Worm (Caenorhabditis elegans) whole organism, L1 larva: ENCODE measurements around the gene T14B4.19.

Source experiments
- C16A3.4 ChIP-seq: fragments of 150-350 bp; optimal IDR thresholded peaks from 2 replicates; lab custom pipeline; 2014; ENCODE audit warnings: missing biosample characterization, missing genetic modification characterization
- C34B4.2 ChIP-seq: sonication (generic microtip); optimal IDR thresholded peaks from 2 replicates; lab custom pipeline; 2017; ENCODE audit warnings: mild to moderate bottlenecking, missing genetic modification characterization, missing compliant biosample characterization
- ceh-63 ChIP-seq: fragments of 200-800 bp; sonication (Bioruptor generic); optimal IDR thresholded peaks from 2 replicates; lab custom pipeline; 2018; ENCODE audit warnings: mild to moderate bottlenecking, missing genetic modification characterization, missing compliant biosample characterization
- ceh-82 ChIP-seq, 3 experiments: fragments of 150-350 bp in 1 of 3; sonication (generic microtip) in 2 of 3; optimal IDR thresholded peaks; 2 replicates each; lab custom pipeline; 2014 to 2017; ENCODE audit warnings: missing biosample characterization in 3 of 3, missing genetic modification characterization in 3 of 3
- ceh-88 ChIP-seq: fragments of 200-800 bp; sonication (Bioruptor generic); IDR thresholded peaks from 2 replicates; pipeline ENCODE4 v1.3.6; 2022; ENCODE audit warnings: missing genetic modification characterization, missing compliant biosample characterization
- ceh-90 ChIP-seq: sonication (generic microtip); optimal IDR thresholded peaks from 2 replicates; lab custom pipeline; 2016; ENCODE audit warnings: missing genetic modification characterization, missing compliant biosample characterization
- dpl-1 ChIP-seq, 3 experiments: fragments of 150-350 bp in 2 of 3; sonication (generic microtip) in 1 of 3; optimal IDR thresholded peaks; 2 replicates each; lab custom pipeline; 2014 to 2017; ENCODE audit warnings: missing biosample characterization in 3 of 3, missing genetic modification characterization in 3 of 3, missing genetic modification reagents in 3 of 3
- dsc-1 ChIP-seq: sonication (generic microtip); optimal IDR thresholded peaks from 2 replicates; lab custom pipeline; 2016; ENCODE audit warnings: mild to moderate bottlenecking, missing genetic modification characterization, missing compliant biosample characterization
- elt-2 ChIP-seq: sonication (generic microtip); optimal IDR thresholded peaks from 2 replicates; lab custom pipeline; 2016; ENCODE audit warnings: missing genetic modification characterization, mild to moderate bottlenecking, inconsistent platforms, missing compliant biosample characterization, missing genetic modification reagents
- elt-3 ChIP-seq, 6 experiments: fragments of 150-350 bp in 1 of 6; sonication (generic microtip); optimal IDR thresholded peaks; 2 replicates each; lab custom pipeline; 2017 to 2018; ENCODE audit warnings: missing biosample characterization in 6 of 6, missing genetic modification characterization in 6 of 6, inconsistent platforms in 1 of 6
- fkh-4 ChIP-seq: sonication (generic microtip); optimal IDR thresholded peaks from 2 replicates; lab custom pipeline; 2016; ENCODE audit warnings: missing compliant biosample characterization, missing genetic modification characterization, borderline replicate concordance
- fkh-8 ChIP-seq: sonication (generic microtip); optimal IDR thresholded peaks from 2 replicates; lab custom pipeline; 2016; ENCODE audit warnings: mild to moderate bottlenecking, missing genetic modification characterization, missing compliant biosample characterization
- grh-1 ChIP-seq: fragments of 200-800 bp; sonication (Bioruptor generic); IDR thresholded peaks from 2 replicates; pipeline ENCODE4 v1.3.6; 2022; ENCODE audit warnings: missing genetic modification reagents, missing genetic modification characterization, missing compliant biosample characterization
- hlh-17 ChIP-seq: fragments of 200-800 bp; sonication (Bioruptor generic); optimal IDR thresholded peaks from 2 replicates; lab custom pipeline; 2018; ENCODE audit warnings: missing genetic modification characterization, mild to moderate bottlenecking, missing compliant biosample characterization, moderate library complexity, borderline replicate concordance
- hlh-4 ChIP-seq: sonication (generic microtip); optimal IDR thresholded peaks from 2 replicates; lab custom pipeline; 2016; ENCODE audit warnings: mild to moderate bottlenecking, missing genetic modification characterization, missing compliant biosample characterization
- hpl-2 ChIP-seq: fragments of 150-350 bp; optimal IDR thresholded peaks from 2 replicates; lab custom pipeline; 2014; ENCODE audit warnings: missing biosample characterization, missing genetic modification reagents, missing genetic modification characterization
- irx-1 ChIP-seq: sonication (generic microtip); optimal IDR thresholded peaks from 2 replicates; lab custom pipeline; 2016; ENCODE audit warnings: missing genetic modification characterization, missing compliant biosample characterization
- isw-1 ChIP-seq: fragments of 200-800 bp; sonication (Bioruptor generic); IDR thresholded peaks from 2 replicates; pipeline ENCODE4 v1.3.6; 2022; ENCODE audit warnings: missing genetic modification characterization, missing compliant biosample characterization
- jun-1 ChIP-seq: fragments of 150-350 bp; optimal IDR thresholded peaks from 2 replicates; lab custom pipeline; 2014; ENCODE audit warnings: missing biosample characterization, missing genetic modification reagents, missing genetic modification characterization
- lin-14 ChIP-seq: fragments of 200-800 bp; sonication (Bioruptor generic); optimal IDR thresholded peaks from 2 replicates; lab custom pipeline; 2018; ENCODE audit warnings: mild to moderate bottlenecking, missing genetic modification characterization, moderate library complexity, missing compliant biosample characterization
- lin-39 ChIP-seq: fragments of 150-350 bp; optimal IDR thresholded peaks from 2 replicates; lab custom pipeline; 2014; ENCODE audit warnings: missing biosample characterization, missing genetic modification reagents, missing genetic modification characterization
- lir-3 ChIP-seq: sonication (generic microtip); optimal IDR thresholded peaks from 2 replicates; lab custom pipeline; 2016; ENCODE audit warnings: mild to moderate bottlenecking, missing genetic modification characterization, moderate library complexity, missing compliant biosample characterization; ENCODE audit not compliant: poor library complexity
- lsy-2 ChIP-seq, 2 experiments: fragments of 150-350 bp; optimal IDR thresholded peaks; 2 replicates each; lab custom pipeline; 2014; ENCODE audit warnings: missing biosample characterization in 2 of 2, missing genetic modification characterization in 2 of 2
- mab-9 ChIP-seq: fragments of 200-800 bp; sonication (Bioruptor generic); IDR thresholded peaks from 2 replicates; pipeline ENCODE4 v1.3.6; 2022; ENCODE audit warnings: missing genetic modification reagents, missing genetic modification characterization, missing compliant biosample characterization
- mep-1 ChIP-seq: fragments of 150-350 bp; optimal IDR thresholded peaks from 2 replicates; lab custom pipeline; 2014; ENCODE audit warnings: missing biosample characterization, missing genetic modification characterization
- nhr-19 ChIP-seq: fragments of 200-800 bp; sonication (Bioruptor generic); conservative IDR thresholded peaks from 2 replicates; pipeline ENCODE4 v1.3.6; 2022; ENCODE audit warnings: missing genetic modification characterization, missing compliant biosample characterization
- nhr-20 ChIP-seq: sonication (generic microtip); optimal IDR thresholded peaks from 2 replicates; lab custom pipeline; 2016; ENCODE audit warnings: mild to moderate bottlenecking, missing genetic modification characterization, missing compliant biosample characterization
- nhr-71 ChIP-seq: sonication (generic microtip); optimal IDR thresholded peaks from 2 replicates; lab custom pipeline; 2016; ENCODE audit warnings: mild to moderate bottlenecking, missing genetic modification characterization, moderate library complexity, missing compliant biosample characterization
- nhr-76 ChIP-seq: sonication (generic microtip); optimal IDR thresholded peaks from 2 replicates; lab custom pipeline; 2017; ENCODE audit warnings: missing biosample characterization, missing genetic modification characterization
- nhr-84 ChIP-seq: sonication (generic microtip); optimal IDR thresholded peaks from 2 replicates; lab custom pipeline; 2017; ENCODE audit warnings: missing biosample characterization, missing genetic modification characterization
- nhr-85 ChIP-seq: sonication (generic microtip); peaks from one replicate; lab custom pipeline; 2016; ENCODE audit warnings: missing genetic modification characterization, inconsistent platforms, missing compliant biosample characterization
- pax-3 ChIP-seq: fragments of 200-800 bp; sonication (Bioruptor generic); optimal IDR thresholded peaks from 2 replicates; lab custom pipeline; 2018; ENCODE audit warnings: mild to moderate bottlenecking, missing genetic modification characterization, moderate library complexity, missing compliant biosample characterization
- pqm-1 ChIP-seq: sonication (generic microtip); optimal IDR thresholded peaks from 3 replicates; lab custom pipeline; 2017; ENCODE audit warnings: missing biosample characterization, missing genetic modification characterization
- rnt-1 ChIP-seq: sonication (generic microtip); optimal IDR thresholded peaks from 2 replicates; lab custom pipeline; 2016; ENCODE audit warnings: mild to moderate bottlenecking, missing genetic modification characterization, moderate library complexity, missing compliant biosample characterization
- skn-1 ChIP-seq: fragments of 150-350 bp; optimal IDR thresholded peaks from 2 replicates; lab custom pipeline; 2014; ENCODE audit warnings: missing biosample characterization, missing genetic modification characterization
- snpc-4 ChIP-seq: fragments of 150-350 bp; optimal IDR thresholded peaks from 2 replicates; lab custom pipeline; 2014; ENCODE audit warnings: missing biosample characterization, missing genetic modification characterization
- snu-23 ChIP-seq: sonication (generic microtip); optimal IDR thresholded peaks from 2 replicates; lab custom pipeline; 2016; ENCODE audit warnings: missing genetic modification characterization, missing compliant biosample characterization
- sox-4 ChIP-seq: sonication (generic microtip); optimal IDR thresholded peaks from 2 replicates; lab custom pipeline; 2016; ENCODE audit warnings: missing genetic modification characterization, missing compliant biosample characterization
- sup-37 ChIP-seq: fragments of 200-800 bp; sonication (Bioruptor generic); optimal IDR thresholded peaks from 2 replicates; lab custom pipeline; 2018; ENCODE audit warnings: mild to moderate bottlenecking, missing genetic modification characterization, missing compliant biosample characterization
- swsn-7 ChIP-seq: sonication (generic microtip); optimal IDR thresholded peaks from 2 replicates; lab custom pipeline; 2016; ENCODE audit warnings: missing genetic modification characterization, missing compliant biosample characterization
- tbx-2 ChIP-seq: sonication (generic microtip); optimal IDR thresholded peaks from 2 replicates; lab custom pipeline; 2016; ENCODE audit warnings: missing genetic modification characterization, missing compliant biosample characterization
- tlp-1 ChIP-seq: fragments of 150-350 bp; optimal IDR thresholded peaks from 2 replicates; lab custom pipeline; 2014; ENCODE audit warnings: missing biosample characterization, missing genetic modification characterization
- unc-30 ChIP-seq: sonication (generic microtip); optimal IDR thresholded peaks from 2 replicates; lab custom pipeline; 2017; ENCODE audit warnings: missing biosample characterization, missing genetic modification characterization
- unc-62 ChIP-seq: fragments of 150-350 bp; optimal IDR thresholded peaks from 2 replicates; lab custom pipeline; 2014; ENCODE audit warnings: missing biosample characterization, missing genetic modification reagents, missing genetic modification characterization
- vab-15 ChIP-seq: sonication (generic microtip); optimal IDR thresholded peaks from 2 replicates; lab custom pipeline; 2017; ENCODE audit warnings: missing genotype, mild to moderate bottlenecking, missing genetic modification characterization, missing compliant biosample characterization
- zag-1 ChIP-seq: fragments of 150-350 bp; optimal IDR thresholded peaks from 2 replicates; lab custom pipeline; 2014; ENCODE audit warnings: missing biosample characterization, missing genetic modification characterization
- ztf-11 ChIP-seq, 2 experiments: sonication (generic microtip); optimal IDR thresholded peaks; 2 replicates each; lab custom pipeline; 2016 to 2017; ENCODE audit warnings: missing genetic modification characterization in 2 of 2, missing biosample characterization in 1 of 2, missing compliant biosample characterization in 1 of 2

T14B4.19 gene

DNA sequence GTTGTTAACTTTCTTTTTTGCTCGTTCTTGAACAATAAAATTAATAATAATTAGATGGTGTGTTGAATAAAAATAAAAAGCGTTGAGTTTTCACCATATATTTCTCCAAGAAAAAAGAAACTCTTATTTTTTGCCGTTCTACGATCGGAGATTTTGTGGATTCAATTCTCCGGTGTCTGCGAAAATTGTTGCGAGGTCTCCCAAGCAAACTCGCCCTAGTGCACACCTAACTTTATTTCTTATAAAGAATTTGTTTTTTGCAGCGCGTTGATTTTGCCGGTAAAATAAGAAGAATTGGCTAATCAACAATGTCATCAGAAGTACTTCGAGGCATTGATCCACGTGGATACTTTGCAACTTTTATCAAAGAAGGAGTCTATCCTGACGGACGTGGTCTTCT lies 28.7 kb upstream of the T14B4.19 start, which contains the start of gene exos-8 (continued):
- TF ChIP-seq grh-1 (GFP tag; lab: Robert Waterston, UW) (no peak), swsn-7 (tag; lab: Kevin White, UChicago) (peak; percentile 37), ztf-11 (tag; optimal IDR thresholded peaks at IDR 0.05; lab: Kevin White, UChicago) (peak in 1 of 2 experiments; percentile 17), nhr-71 (tag; lab: Kevin White, UChicago) (peak; percentile 69), lin-14 (GFP tag; lab: Kevin White, UChicago) (peak; percentile 55), C16A3.4 (tag; lab: Kevin White, UChicago) (peak; percentile 65), ceh-82 (tag; optimal IDR thresholded peaks at IDR 0.05; lab: Kevin White, UChicago) (peak in 2 of 3 experiments; percentile 33 to 71), tlp-1 (tag; lab: Kevin White, UChicago) (no peak), hlh-4 (no peak), dpl-1 (GFP tag; optimal IDR thresholded peaks at IDR 0.05; lab: Kevin White, UChicago) (peak; percentile 46 to 71 (median 56)), zag-1 (tag; lab: Kevin White, UChicago) (no peak), snu-23 (GFP tag; lab: Kevin White, UChicago) (peak; percentile 66)

ce11 chrII:6736604-6737003 lies 23.9 kb upstream of the T14B4.19 start, which contains the start of gene T14B4.1:
T14B4.1 (plus strand) TSS chrII:6736904.
- no peak for TF ChIP-seq rnt-1
- no peak for TF ChIP-seq nhr-84
- no peak for TF ChIP-seq nhr-76 (tag; lab: Kevin White, UChicago)
- TF ChIP-seq isw-1 (GFP tag; lab: Robert Waterston, UW) = no peak
- TF ChIP-seq lir-3 (tag; lab: Kevin White, UChicago) = no peak
- no peak for TF ChIP-seq C34B4.2 (tag; lab: Kevin White, UChicago)
- TF ChIP-seq nhr-85 (tag; lab: Kevin White, UChicago) = no peak
- no peak for TF ChIP-seq irx-1
- no peak for TF ChIP-seq skn-1
- no peak for TF ChIP-seq fkh-8
- no peak for TF ChIP-seq unc-62
- no peak for TF ChIP-seq zag-1 (tag; lab: Kevin White, UChicago)
- TF ChIP-seq fkh-4 (tag; lab: Kevin White, UChicago) = no peak
- no peak for TF ChIP-seq swsn-7 (tag; lab: Kevin White, UChicago)
- no peak for TF ChIP-seq mep-1
- TF ChIP-seq elt-3 (tag; optimal IDR thresholded peaks at IDR 0.05; lab: Kevin White, UChicago) = no peak
- TF ChIP-seq hpl-2 = no peak
- no peak for TF ChIP-seq vab-15
- no peak for TF ChIP-seq tbx-2 (tag; lab: Kevin White, UChicago)
- TF ChIP-seq ceh-88 (GFP tag; lab: Robert Waterston, UW) = no peak
- TF ChIP-seq, all 84 proteins: peak for 0

ce11 chrII:6736066-6736465 lies 23.3 kb upstream of the T14B4.19 start, which contains the start of gene mrps-18.C:
mrps-18.C (plus strand) TSS chrII:6736203.
- no peak for TF ChIP-seq vab-15
- TF ChIP-seq hpl-2 = no peak
- TF ChIP-seq lin-39 (tag; lab: Kevin White, UChicago) = no peak
- no peak for TF ChIP-seq pax-3 (tag; lab: Kevin White, UChicago)
- TF ChIP-seq snpc-4 (tag; lab: Kevin White, UChicago) = no peak

DNA sequence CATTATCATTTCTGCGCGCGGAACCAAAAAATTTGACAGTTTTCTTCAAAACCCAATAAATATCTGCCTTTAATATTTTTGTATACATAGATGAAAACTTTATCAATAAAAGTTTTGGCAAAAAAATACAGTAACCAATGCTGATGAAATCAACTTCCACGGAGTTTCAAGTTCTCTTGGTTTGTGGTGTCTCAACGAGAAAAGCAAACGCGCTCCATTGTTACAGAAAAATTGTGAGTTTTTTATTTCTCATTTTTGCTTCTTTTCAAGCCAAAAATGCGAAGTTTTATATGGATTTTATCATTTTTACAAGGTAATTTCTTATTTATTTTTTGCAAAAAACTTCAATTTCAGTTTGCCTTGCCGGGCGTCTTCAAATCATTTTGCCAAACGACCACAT lies 21.9 kb upstream of the T14B4.19 start, which contains the start of gene T14B4.3:
TSS of gene T14B4.3 (plus strand) at position 264 of the 400 bp plus-strand sequence.
- TF ChIP-seq unc-30 (tag; lab: Kevin White, UChicago) (no peak), nhr-20 (peak; percentile 57), nhr-19 (GFP tag; lab: Robert Waterston, UW) (peak; percentile 31; the same call in 1 of the 2 replicates), lin-39 (tag; lab: Kevin White, UChicago) (no peak), mab-9 (GFP tag; lab: Robert Waterston, UW) (no peak), lir-3 (tag; lab: Kevin White, UChicago) (peak; percentile 77), sox-4 (peak; percentile 20), ceh-90 (tag; lab: Kevin White, UChicago) (no peak), jun-1 (peak; percentile 26), lsy-2 (tag; optimal IDR thresholded peaks at IDR 0.05; lab: Kevin White, UChicago) (peak; percentile 68 to 88), hlh-4 (no peak), dpl-1 (GFP tag; optimal IDR thresholded peaks at IDR 0.05; lab: Kevin White, UChicago) (peak; percentile 53 to 72 (median 71)), pqm-1 (no peak), elt-2 (no peak), hpl-2 (no peak), ceh-82 (tag; optimal IDR thresholded peaks at IDR 0.05; lab: Kevin White, UChicago) (peak in 2 of 3 experiments; percentile 41 to 64), ceh-63 (GFP tag; lab: Kevin White, UChicago) (no peak), hlh-17 (GFP tag; lab: Kevin White, UChicago) (no peak), dsc-1 (tag; lab: Kevin White, UChicago) (peak; percentile 15), sup-37 (no peak), tbx-2 (tag; lab: Kevin White, UChicago) (peak; percentile 54)
